Fruit fly (Drosophila melanogaster) whole organism, prepupa: ENCODE data around the gene CG11550.

ENCODE experiments used
- CG10631 ChIP-seq: fragments of 200-800 bp; sonication (Bioruptor generic); optimal IDR thresholded peaks from 2 replicates; lab custom pipeline; 2016; ENCODE audit warnings: missing biosample characterization, missing genetic modification characterization
- CG10669 ChIP-seq: fragments of 200-800 bp; sonication (Bioruptor generic); optimal IDR thresholded peaks from 3 replicates; lab custom pipeline; 2018; ENCODE audit warnings: missing biosample characterization, mild to moderate bottlenecking, missing genetic modification characterization, moderate library complexity
- CG11762 ChIP-seq: fragments of 200-800 bp; sonication (Bioruptor generic); optimal IDR thresholded peaks from 3 replicates; lab custom pipeline; 2016; ENCODE audit warnings: missing biosample characterization, missing genetic modification characterization; ENCODE audit not compliant: insufficient read depth
- CG11902 ChIP-seq: fragments of 200-800 bp; sonication (Bioruptor generic); optimal IDR thresholded peaks from 3 replicates; lab custom pipeline; 2016; ENCODE audit warnings: missing biosample characterization, missing genetic modification characterization
- CG15336 ChIP-seq: fragments of 200-800 bp; sonication (Bioruptor generic); IDR thresholded peaks from 2 replicates; pipeline ENCODE4 v1.3.6; 2022; ENCODE audit warnings: missing biosample characterization, missing genetic modification characterization
- CG1621 ChIP-seq: fragments of 200-800 bp; sonication (Bioruptor generic); optimal IDR thresholded peaks from 3 replicates; lab custom pipeline; 2018; ENCODE audit warnings: missing biosample characterization, mild to moderate bottlenecking, missing genetic modification characterization
- CG16779 ChIP-seq: fragments of 200-800 bp; sonication (Bioruptor generic); optimal IDR thresholded peaks from 3 replicates; lab custom pipeline; 2017; ENCODE audit warnings: missing biosample characterization, mild to moderate bottlenecking, missing genetic modification characterization
- CG3032 ChIP-seq: fragments of 200-800 bp; optimal IDR thresholded peaks from 2 replicates; lab custom pipeline; 2019; ENCODE audit warnings: missing biosample characterization, mild to moderate bottlenecking, missing genetic modification characterization, moderate library complexity
- CG31627 ChIP-seq: fragments of 200-800 bp; sonication (Bioruptor generic); optimal IDR thresholded peaks from 3 replicates; lab custom pipeline; 2016; ENCODE audit warnings: missing biosample characterization, missing genetic modification characterization
- CG32006 ChIP-seq: fragments of 200-800 bp; sonication (Bioruptor generic); optimal IDR thresholded peaks from 3 replicates; lab custom pipeline; 2017; ENCODE audit warnings: missing biosample characterization, mild to moderate bottlenecking, missing genetic modification characterization
- CG3919 ChIP-seq: fragments of 200-800 bp; sonication (Bioruptor generic); optimal IDR thresholded peaks from 3 replicates; lab custom pipeline; 2016; ENCODE audit warnings: missing biosample characterization, missing genetic modification characterization
- CG4318 ChIP-seq: fragments of 200-800 bp; sonication (Bioruptor generic); optimal IDR thresholded peaks from 3 replicates; lab custom pipeline; 2017; ENCODE audit warnings: missing biosample characterization, mild to moderate bottlenecking, missing genetic modification characterization
- CG6163 ChIP-seq: fragments of 200-800 bp; sonication (Bioruptor generic); IDR thresholded peaks from 3 replicates; pipeline ENCODE4 v1.3.6; 2022; ENCODE audit warnings: missing biosample characterization, missing genetic modification characterization
- CG6276 ChIP-seq: fragments of 200-800 bp; sonication (Bioruptor generic); optimal IDR thresholded peaks from 2 replicates; lab custom pipeline; 2017; ENCODE audit warnings: missing biosample characterization, mild to moderate bottlenecking, missing genetic modification characterization
- CG6808 ChIP-seq: fragments of 200-800 bp; sonication (Bioruptor generic); optimal IDR thresholded peaks from 3 replicates; lab custom pipeline; 2017; ENCODE audit warnings: missing biosample characterization, missing genetic modification characterization, mild to moderate bottlenecking, moderate library complexity, missing genetic modification reagents
- CG7368 ChIP-seq: fragments of 200-800 bp; sonication (Bioruptor generic); optimal IDR thresholded peaks from 3 replicates; lab custom pipeline; 2016; ENCODE audit warnings: missing biosample characterization, missing genetic modification characterization
- CG8119 ChIP-seq: fragments of 200-800 bp; sonication (Bioruptor generic); IDR thresholded peaks from 3 replicates; pipeline ENCODE4 v1.3.6; 2022; ENCODE audit warnings: missing biosample characterization, missing genetic modification characterization
- Eip78C ChIP-seq: fragments of 200-800 bp; sonication (Bioruptor generic); peaks from one replicate; lab custom pipeline; 2016; ENCODE audit warnings: missing biosample characterization, missing genetic modification characterization
- Gug ChIP-seq: fragments of 200-800 bp; sonication (Bioruptor generic); IDR thresholded peaks from 2 replicates; pipeline ENCODE4 v1.3.6; 2022; ENCODE audit warnings: missing biosample characterization, missing genetic modification characterization
- Hr38 ChIP-seq: sonication (Bioruptor generic); optimal IDR thresholded peaks from 2 replicates; lab custom pipeline; 2016; ENCODE audit warnings: missing biosample characterization, missing genetic modification characterization
- Hr4 ChIP-seq: fragments of 200-800 bp; sonication (Bioruptor generic); optimal IDR thresholded peaks from 3 replicates; lab custom pipeline; 2016; ENCODE audit warnings: missing biosample characterization, missing genetic modification characterization
- Lpt ChIP-seq: fragments of 200-800 bp; sonication (Bioruptor generic); optimal IDR thresholded peaks from 3 replicates; lab custom pipeline; 2016; ENCODE audit warnings: missing biosample characterization, missing genetic modification characterization
- Met ChIP-seq: fragments of 200-800 bp; sonication (Bioruptor generic); optimal IDR thresholded peaks from 3 replicates; lab custom pipeline; 2016; ENCODE audit warnings: missing biosample characterization, missing genetic modification characterization
- OdsH ChIP-seq: fragments of 200-800 bp; sonication (Bioruptor generic); optimal IDR thresholded peaks from 3 replicates; lab custom pipeline; 2016; ENCODE audit warnings: missing biosample characterization, missing genetic modification characterization
- Smox ChIP-seq: fragments of 200-800 bp; sonication (Bioruptor generic); optimal IDR thresholded peaks from 3 replicates; lab custom pipeline; 2016; ENCODE audit warnings: missing biosample characterization, missing genetic modification characterization
- Sox102F ChIP-seq: fragments of 200-800 bp; sonication (Bioruptor generic); optimal IDR thresholded peaks from 2 replicates; lab custom pipeline; 2016; ENCODE audit warnings: missing biosample characterization, mild to moderate bottlenecking, missing genetic modification characterization
- Sox14 ChIP-seq: fragments of 200-800 bp; sonication (Bioruptor generic); optimal IDR thresholded peaks from 3 replicates; lab custom pipeline; 2016; ENCODE audit warnings: missing biosample characterization, missing genetic modification characterization
- Sox15 ChIP-seq: fragments of 200-800 bp; sonication (Bioruptor generic); optimal IDR thresholded peaks from 3 replicates; lab custom pipeline; 2016; ENCODE audit warnings: missing biosample characterization, missing genetic modification characterization
- achi ChIP-seq: fragments of 200-800 bp; sonication (Bioruptor generic); optimal IDR thresholded peaks from 3 replicates; lab custom pipeline; 2016; ENCODE audit warnings: missing biosample characterization, missing genetic modification characterization
- cyc ChIP-seq: fragments of 200-800 bp; sonication (Bioruptor generic); optimal IDR thresholded peaks from 3 replicates; lab custom pipeline; 2016; ENCODE audit warnings: missing biosample characterization, missing genetic modification characterization
- dac ChIP-seq: fragments of 200-800 bp; sonication (Bioruptor generic); optimal IDR thresholded peaks from 2 replicates; lab custom pipeline; 2017; ENCODE audit warnings: missing biosample characterization, mild to moderate bottlenecking, missing genetic modification characterization
- dsx ChIP-seq: fragments of 200-800 bp; optimal IDR thresholded peaks from 3 replicates; lab custom pipeline; 2019; ENCODE audit warnings: missing biosample characterization, mild to moderate bottlenecking, missing genetic modification characterization, moderate library complexity; ENCODE audit not compliant: poor library complexity, severe bottlenecking
- eg ChIP-seq: fragments of 200-800 bp; sonication (Bioruptor generic); IDR thresholded peaks from 3 replicates; pipeline ENCODE4 v1.3.6; 2022; ENCODE audit warnings: missing biosample characterization, missing genetic modification characterization
- esn ChIP-seq: fragments of 200-800 bp; sonication (Bioruptor generic); optimal IDR thresholded peaks from 2 replicates; lab custom pipeline; 2016; ENCODE audit warnings: missing biosample characterization, mild to moderate bottlenecking, missing genetic modification characterization, moderate library complexity
- fd85E ChIP-seq: fragments of 200-800 bp; sonication (Bioruptor generic); optimal IDR thresholded peaks from 3 replicates; lab custom pipeline; 2016; ENCODE audit warnings: missing biosample characterization, missing genetic modification characterization
- fkh ChIP-seq: fragments of 200-800 bp; sonication (Bioruptor generic); optimal IDR thresholded peaks from 3 replicates; lab custom pipeline; 2017; ENCODE audit warnings: missing biosample characterization, mild to moderate bottlenecking, missing genetic modification characterization, moderate library complexity
- lz ChIP-seq: fragments of 200-800 bp; sonication (Bioruptor generic); optimal IDR thresholded peaks from 3 replicates; lab custom pipeline; 2016; ENCODE audit warnings: missing biosample characterization, missing genetic modification characterization
- net ChIP-seq: fragments of 200-800 bp; sonication (Bioruptor generic); optimal IDR thresholded peaks from 3 replicates; lab custom pipeline; 2016; ENCODE audit warnings: missing biosample characterization, missing genetic modification characterization
- pdm3 ChIP-seq: fragments of 200-800 bp; sonication (Bioruptor generic); optimal IDR thresholded peaks from 3 replicates; lab custom pipeline; 2016; ENCODE audit warnings: missing biosample characterization, missing genetic modification characterization
- salr ChIP-seq, 2 experiments: fragments of 200-800 bp; sonication (Bioruptor generic); optimal IDR thresholded peaks; 3 replicates each; lab custom pipeline; 2016 to 2018; ENCODE audit warnings: missing biosample characterization in 2 of 2, missing genetic modification characterization in 2 of 2, mild to moderate bottlenecking in 1 of 2
- spab ChIP-seq: fragments of 200-800 bp; sonication (Bioruptor generic); optimal IDR thresholded peaks from 2 replicates; lab custom pipeline; 2017; ENCODE audit warnings: missing biosample characterization, mild to moderate bottlenecking, missing genetic modification characterization, missing genetic modification reagents
- svp ChIP-seq: fragments of 200-800 bp; sonication (Bioruptor generic); peaks from one replicate; lab custom pipeline; 2016; ENCODE audit warnings: missing biosample characterization, missing genetic modification characterization
- topi ChIP-seq: fragments of 200-800 bp; sonication (Bioruptor generic); optimal IDR thresholded peaks from 3 replicates; lab custom pipeline; 2016; ENCODE audit warnings: missing biosample characterization, missing genetic modification characterization
- vri ChIP-seq: fragments of 200-800 bp; sonication (Bioruptor generic); optimal IDR thresholded peaks from 3 replicates; lab custom pipeline; 2016; ENCODE audit warnings: missing biosample characterization, mild to moderate bottlenecking, missing genetic modification characterization

Gene CG11550

dm6 chr3R:31717299-31718167 lies 37.9 kb upstream of the CG11550 start (continued):
- TF ChIP-seq net (GFP tag; lab: Kevin White, UChicago) (peak; percentile 79), dac (GFP tag; lab: Kevin White, UChicago) (peak; percentile 58), CG7368 (GFP tag; lab: Kevin White, UChicago) (peak; percentile 69), CG11902 (GFP tag; lab: Kevin White, UChicago) (peak; percentile 67), Sox14 (GFP tag; lab: Kevin White, UChicago) (peak; percentile 90), CG31627 (peak; percentile 88), achi (GFP tag; lab: Kevin White, UChicago) (peak; percentile 83), CG4318 (GFP tag; lab: Kevin White, UChicago) (peak; percentile 63), cyc (GFP tag; lab: Kevin White, UChicago) (peak; percentile 84), spab (GFP tag; lab: Kevin White, UChicago) (peak; percentile 73), fd85E (GFP tag; lab: Kevin White, UChicago) (peak; percentile 56), OdsH (GFP tag; lab: Kevin White, UChicago) (peak; percentile 88), Sox102F (GFP tag; lab: Kevin White, UChicago) (peak; percentile 84), Hr38 (no peak), CG8119 (peak; percentile 83), fkh (GFP tag; lab: Kevin White, UChicago) (no peak), Lpt (GFP tag; lab: Kevin White, UChicago) (peak; percentile 64), CG3919 (peak; percentile 80), CG15336 (GFP tag; lab: Robert Waterston, UW) (peak; percentile 74), CG6276 (peak; percentile 66), dsx (GFP tag; lab: Kevin White, UChicago) (peak; percentile 76), esn (GFP tag; lab: Kevin White, UChicago) (peak; percentile 89)

dm6 chr3R:31716265-31716664 lies 36.6 kb upstream of the CG11550 start:
- TF ChIP-seq CG16779 (tag; lab: Kevin White, UChicago) (no peak), CG1621 (no peak), CG10631 (no peak), fkh (GFP tag; lab: Kevin White, UChicago) (no peak), CG4318 (GFP tag; lab: Kevin White, UChicago) (no peak), cyc (GFP tag; lab: Kevin White, UChicago) (no peak), Gug (GFP tag; lab: Robert Waterston, UW) (no peak), CG3032 (tag; lab: Kevin White, UChicago) (no peak), CG11762 (GFP tag; lab: Kevin White, UChicago) (no peak), dsx (GFP tag; lab: Kevin White, UChicago) (no peak), CG7368 (GFP tag; lab: Kevin White, UChicago) (no peak), CG32006 (GFP tag; lab: Kevin White, UChicago) (no peak), CG6276 (no peak), spab (GFP tag; lab: Kevin White, UChicago) (no peak), salr (GFP tag; optimal IDR thresholded peaks at IDR 0.05; lab: Kevin White, UChicago) (no peak), CG6808 (GFP tag; lab: Kevin White, UChicago) (no peak)

dm6 chr3R:31715713-31716024 lies 36.0 kb upstream of the CG11550 start:
- TF ChIP-seq fd85E (GFP tag; lab: Kevin White, UChicago): no peak
- no peak for TF ChIP-seq Sox14 (GFP tag; lab: Kevin White, UChicago)
- TF ChIP-seq CG31627: no peak
- peak; percentile 12; the same call in 1 of the 3 replicates for TF ChIP-seq CG6163 (GFP tag; lab: Robert Waterston, UW)
- TF ChIP-seq vri (GFP tag; lab: Kevin White, UChicago): no peak
- peak; percentile 61 for TF ChIP-seq Eip78C (GFP tag; lab: Kevin White, UChicago)
- no peak for TF ChIP-seq CG7368 (GFP tag; lab: Kevin White, UChicago)
- TF ChIP-seq svp: peak; percentile 77
- TF ChIP-seq CG32006 (GFP tag; lab: Kevin White, UChicago): no peak
- no peak for TF ChIP-seq Met (GFP tag; lab: Kevin White, UChicago)
- TF ChIP-seq CG11902 (GFP tag; lab: Kevin White, UChicago): no peak
- no peak for TF ChIP-seq CG4318 (GFP tag; lab: Kevin White, UChicago)
- TF ChIP-seq pdm3: peak; percentile 2
- TF ChIP-seq Sox15 (GFP tag; lab: Kevin White, UChicago): no peak
- no peak for TF ChIP-seq CG1621
- peak; percentile 20 for TF ChIP-seq Smox (GFP tag; lab: Kevin White, UChicago)
- TF ChIP-seq CG16779 (tag; lab: Kevin White, UChicago): no peak
- TF ChIP-seq CG10669: no peak
- TF ChIP-seq lz (GFP tag; lab: Kevin White, UChicago): peak; percentile 2
- peak; percentile 13 for TF ChIP-seq topi
- 0 out of 3 replicates have a peak, but pooled peaks have one; percentile 27 for TF ChIP-seq eg (GFP tag; lab: Robert Waterston, UW)
- no peak for TF ChIP-seq Hr4 (GFP tag; lab: Kevin White, UChicago)
- no peak for TF ChIP-seq CG6276
- peak; percentile 7 for TF ChIP-seq achi (GFP tag; lab: Kevin White, UChicago)
- TF ChIP-seq Sox102F (GFP tag; lab: Kevin White, UChicago): peak; percentile 14
